Fruit fly (Drosophila melanogaster): ENCODE data around the gene prage.

prage gene

DNA sequence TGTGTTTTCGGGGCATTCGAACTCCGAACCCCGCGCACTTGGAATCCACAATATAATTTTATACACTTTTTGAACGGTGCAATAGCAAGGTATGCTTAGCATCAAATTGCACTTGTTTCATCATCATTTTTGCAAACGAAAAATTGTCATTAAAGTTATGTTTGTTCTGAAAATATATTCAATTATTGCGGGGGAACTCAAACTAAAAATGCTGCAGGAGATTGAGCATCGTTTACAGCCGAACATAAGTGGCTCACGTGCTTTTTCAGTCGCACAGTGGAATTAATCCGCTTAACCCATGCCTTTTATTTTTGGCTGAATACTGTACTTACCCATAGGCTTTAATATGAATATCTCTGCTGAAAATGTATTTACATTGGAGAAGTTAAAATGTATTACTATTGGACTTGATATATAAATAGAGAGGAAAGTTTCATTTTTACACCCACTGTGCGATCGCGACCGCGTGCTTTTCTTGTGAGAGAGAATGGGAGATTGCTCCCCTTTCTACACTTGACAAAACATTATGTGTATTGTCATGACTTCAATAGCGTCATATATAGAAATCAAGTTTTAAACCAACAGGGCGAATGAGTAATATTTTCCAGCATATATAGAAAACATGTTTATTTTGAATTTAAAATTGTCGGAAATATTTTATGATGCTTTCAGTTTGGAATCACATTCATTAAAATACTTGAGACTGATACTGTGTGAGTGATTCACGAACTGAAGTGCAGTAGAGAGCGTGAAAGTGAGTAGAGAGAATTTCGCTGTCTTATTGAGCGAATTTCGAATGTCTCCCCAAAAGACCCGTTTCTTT, 57.1 kb downstream of the prage start (continued):
- peak; percentile 98 for TF ChIP-seq H15 (GFP tag; IDR thresholded peaks at IDR 0.05)
- peak; percentile 92 for TF ChIP-seq CG15514 (GFP tag; optimal IDR thresholded peaks at IDR 0.05)
- TF ChIP-seq CG15073 (GFP tag; optimal IDR thresholded peaks at IDR 0.05), result peak; percentile 65
- peak; percentile 95 for TF ChIP-seq Nf-YA (GFP tag; IDR thresholded peaks at IDR 0.05)
- peak; percentile 84 for TF ChIP-seq Ravus (GFP tag; IDR thresholded peaks at IDR 0.05)
- peak; percentile 97 for TF ChIP-seq CG10366 (GFP tag; IDR thresholded peaks at IDR 0.05)
- peak; percentile 95 for TF ChIP-seq MBD-R2 (GFP tag; IDR thresholded peaks at IDR 0.05)
- peak; percentile 99 for TF ChIP-seq ci (GFP tag; IDR thresholded peaks at IDR 0.05)
- peak; percentile 91 for TF ChIP-seq CG10654 (GFP tag; optimal IDR thresholded peaks at IDR 0.05)
- TF ChIP-seq CG13123 (GFP tag; optimal IDR thresholded peaks at IDR 0.05), result peak; percentile 90
- TF ChIP-seq Mes4 (GFP tag; optimal IDR thresholded peaks at IDR 0.05), result peak; percentile 89
- peak; percentile 77; the same call in 1 of the 2 replicates for TF ChIP-seq CkIIα-i1 (GFP tag; IDR thresholded peaks at IDR 0.05)
- TF ChIP-seq ase (GFP tag; IDR thresholded peaks at IDR 0.05), result peak; percentile 97
- TF ChIP-seq Opbp (GFP tag; IDR thresholded peaks at IDR 0.05; ENCODE audit: partially characterized antibody), result 0 out of 3 replicates have a peak, but pooled peaks have one; percentile 25
- TF ChIP-seq z (GFP tag; IDR thresholded peaks at IDR 0.05), result peak; percentile 72
- TF ChIP-seq CG3726 (GFP tag; IDR thresholded peaks at IDR 0.05), result peak; percentile 95
- peak; percentile 93 for TF ChIP-seq pum (GFP tag; optimal IDR thresholded peaks at IDR 0.05)
- peak; percentile 93 for TF ChIP-seq sisA (GFP tag; IDR thresholded peaks at IDR 0.05)
- peak; percentile 99 for TF ChIP-seq Drgx (GFP tag; IDR thresholded peaks at IDR 0.05)
- TF ChIP-seq CG4820 (GFP tag; optimal IDR thresholded peaks at IDR 0.05), result peak; percentile 90
- TF ChIP-seq salm (tag; optimal IDR thresholded peaks at IDR 0.05), result peak; percentile 94
- peak; percentile 96 for TF ChIP-seq dmrt99B (tag; optimal IDR thresholded peaks at IDR 0.05)
- peak; percentile 90 for TF ChIP-seq NC2β (GFP tag; optimal IDR thresholded peaks at IDR 0.05)
- TF ChIP-seq CG6765 (GFP tag; optimal IDR thresholded peaks at IDR 0.05), result peak; percentile 93
- TF ChIP-seq amos (GFP tag; IDR thresholded peaks at IDR 0.05; ENCODE audit: partially characterized antibody), result no peak; the same call in 1 of the 2 replicates
- peak; percentile 95 for TF ChIP-seq CG10543 (GFP tag; optimal IDR thresholded peaks at IDR 0.05)
- TF ChIP-seq eve (GFP tag; optimal IDR thresholded peaks at IDR 0.05), result peak in 1 of 2 experiments; percentile 98
- peak; percentile 93 for TF ChIP-seq CG13894 (tag; optimal IDR thresholded peaks at IDR 0.05)
- peak; percentile 88 for TF ChIP-seq CG1647 (GFP tag; optimal IDR thresholded peaks at IDR 0.05)
- peak; percentile 94 for TF ChIP-seq CG12744 (GFP tag; optimal IDR thresholded peaks at IDR 0.05)
- TF ChIP-seq prd (optimal IDR thresholded peaks at IDR 0.05), result no peak
- TF ChIP-seq prd (GFP tag; IDR thresholded peaks at IDR 0.05), result peak; percentile 97
- peak; percentile 97 for TF ChIP-seq tgo (GFP tag; IDR thresholded peaks at IDR 0.05)
- TF ChIP-seq CG13424 (tag; optimal IDR thresholded peaks at IDR 0.05), result peak; percentile 94
- TF ChIP-seq fd96Cb (tag; optimal IDR thresholded peaks at IDR 0.05), result peak; percentile 97
- TF ChIP-seq repo (GFP tag; optimal IDR thresholded peaks at IDR 0.05), result peak; percentile 90
- peak; percentile 92 for TF ChIP-seq CG18476 (GFP tag; optimal IDR thresholded peaks at IDR 0.05)
- TF ChIP-seq Doc2 (GFP tag; IDR thresholded peaks at IDR 0.05), result peak; percentile 74
- TF ChIP-seq ara (GFP tag; IDR thresholded peaks at IDR 0.05), result peak; percentile 97
- TF ChIP-seq Dbx (GFP tag; IDR thresholded peaks at IDR 0.05), result peak; percentile 96
- peak; percentile 88 for TF ChIP-seq CG10267 (tag; optimal IDR thresholded peaks at IDR 0.05)
- TF ChIP-seq CG11456 (GFP tag; IDR thresholded peaks at IDR 0.05), result peak; percentile 98
- TF ChIP-seq tx (GFP tag; optimal IDR thresholded peaks at IDR 0.05), result peak; percentile 92
- TF ChIP-seq bcd (GFP tag; optimal IDR thresholded peaks at IDR 0.05), result peak; percentile 94
- TF ChIP-seq CG31224 (GFP tag; IDR thresholded peaks at IDR 0.05), result peak; percentile 92
- peak; percentile 95 for TF ChIP-seq CG6813 (GFP tag; optimal IDR thresholded peaks at IDR 0.05)
- TF ChIP-seq maf-S (GFP tag; optimal IDR thresholded peaks at IDR 0.05), result peak; percentile 91
- peak; percentile 97 for TF ChIP-seq Xrp1 (GFP tag; IDR thresholded peaks at IDR 0.05)
- TF ChIP-seq HLHmδ (GFP tag; optimal IDR thresholded peaks at IDR 0.05), result no peak
- peak; percentile 93 for TF ChIP-seq CG43689 (GFP tag; IDR thresholded peaks at IDR 0.05)

Measured in whole organism, embryonic.